Worm (Caenorhabditis elegans) whole organism, young adult: ENCODE results near the gene chil-25.

Experiments
- B0019.2 ChIP-seq: fragments of 200-800 bp; sonication (Bioruptor generic); conservative IDR thresholded peaks from 2 replicates; pipeline ENCODE4 v1.3.6; 2022; ENCODE audit warnings: missing genetic modification reagents, missing genetic modification characterization, missing compliant biosample characterization
- C17E4.6 ChIP-seq: fragments of 200-800 bp; sonication (Bioruptor generic); IDR thresholded peaks from 2 replicates; pipeline ENCODE4 v1.3.6; 2022; ENCODE audit warnings: missing genetic modification reagents, missing genetic modification characterization, missing compliant biosample characterization
- F10E7.11 ChIP-seq: sonication (generic microtip); optimal IDR thresholded peaks from 2 replicates; lab custom pipeline; 2017; ENCODE audit warnings: mild to moderate bottlenecking, missing genetic modification characterization, moderate library complexity, missing compliant biosample characterization
- F33H1.4 ChIP-seq: fragments of 200-800 bp; sonication (Bioruptor generic); IDR thresholded peaks from 2 replicates; pipeline ENCODE4 v1.3.6; 2022; ENCODE audit warnings: missing genetic modification reagents, missing genetic modification characterization, missing compliant biosample characterization
- F49E8.2 ChIP-seq: sonication (generic microtip); optimal IDR thresholded peaks from 3 replicates; lab custom pipeline; 2017; ENCODE audit warnings: missing genetic modification characterization, mild to moderate bottlenecking, missing compliant biosample characterization, antibody characterized with exemption, moderate library complexity; ENCODE audit not compliant: insufficient read depth
- Y53G8AR.9 ChIP-seq: fragments of 200-800 bp; sonication (Bioruptor generic); conservative IDR thresholded peaks from 2 replicates; pipeline ENCODE4 v1.3.6; 2022; ENCODE audit warnings: missing genetic modification reagents, missing genetic modification characterization, missing compliant biosample characterization
- Y67H2A.10 ChIP-seq: fragments of 200-800 bp; sonication (Bioruptor generic); conservative IDR thresholded peaks from 2 replicates; pipeline ENCODE4 v1.3.6; 2022; ENCODE audit warnings: missing genetic modification reagents, missing genetic modification characterization, missing compliant biosample characterization
- Y95B8A.8 ChIP-seq: fragments of 200-800 bp; sonication (Bioruptor generic); IDR thresholded peaks from 2 replicates; pipeline ENCODE4 v1.3.6; 2022; ENCODE audit warnings: missing genetic modification reagents, missing genetic modification characterization, missing compliant biosample characterization
- ZK185.1 ChIP-seq: sonication (generic microtip); optimal IDR thresholded peaks from 2 replicates; lab custom pipeline; 2016; ENCODE audit warnings: mild to moderate bottlenecking, missing genetic modification characterization, missing compliant biosample characterization; ENCODE audit not compliant: poor library complexity, severe bottlenecking
- ama-1 ChIP-seq, 3 experiments: fragments of 150-350 bp in 1 of 3; sonication (generic microtip) in 2 of 3; optimal IDR thresholded peaks; 2 replicates each; lab custom pipeline; 2014 to 2018; ENCODE audit warnings: missing biosample characterization in 2 of 3, missing genetic modification characterization in 2 of 3, missing genetic modification reagents in 2 of 3
- attf-3 ChIP-seq: fragments of 200-800 bp; sonication (Bioruptor generic); conservative IDR thresholded peaks from 2 replicates; pipeline ENCODE4 v1.3.6; 2022; ENCODE audit warnings: missing genetic modification reagents, missing genetic modification characterization, missing compliant biosample characterization
- attf-5 ChIP-seq: fragments of 200-800 bp; sonication (Bioruptor generic); optimal IDR thresholded peaks from 2 replicates; lab custom pipeline; 2018; ENCODE audit warnings: mild to moderate bottlenecking, missing genetic modification characterization, missing compliant biosample characterization
- cebp-1 ChIP-seq, 2 experiments: fragments of 200-800 bp in 1 of 2; sonication (Bioruptor generic) in 1 of 2; sonication (generic microtip) in 1 of 2; IDR thresholded peaks in 1 of 2; optimal IDR thresholded peaks in 1 of 2; 2 replicates each; pipeline versions ENCODE4 v1.3.6 to Lab custom; 2017 to 2022; ENCODE audit warnings: missing compliant biosample characterization in 2 of 2, missing genetic modification characterization in 2 of 2, mild to moderate bottlenecking in 1 of 2, missing genetic modification reagents in 1 of 2, moderate library complexity in 1 of 2
- ceh-100 ChIP-seq: fragments of 200-800 bp; sonication (Bioruptor generic); IDR thresholded peaks from 2 replicates; pipeline ENCODE4 v1.3.6; 2022; ENCODE audit warnings: missing genetic modification reagents, missing genetic modification characterization, missing compliant biosample characterization
- ceh-58 ChIP-seq: fragments of 200-800 bp; sonication (Bioruptor generic); IDR thresholded peaks from 2 replicates; pipeline ENCODE4 v1.3.6; 2022; ENCODE audit warnings: missing genetic modification characterization, missing compliant biosample characterization
- ceh-91 ChIP-seq: fragments of 200-800 bp; sonication (Bioruptor generic); IDR thresholded peaks from 2 replicates; pipeline ENCODE4 v1.3.6; 2022; ENCODE audit warnings: missing genetic modification reagents, missing genetic modification characterization, missing compliant biosample characterization
- chd-7 ChIP-seq: sonication (generic microtip); optimal IDR thresholded peaks from 2 replicates; lab custom pipeline; 2016; ENCODE audit warnings: mild to moderate bottlenecking, missing genetic modification characterization, moderate library complexity, missing compliant biosample characterization
- dox-1 ChIP-seq: fragments of 200-800 bp; sonication (Bioruptor generic); IDR thresholded peaks from 2 replicates; pipeline ENCODE4 v1.3.6; 2022; ENCODE audit warnings: missing genetic modification reagents, missing genetic modification characterization, missing compliant biosample characterization
- dpl-1 ChIP-seq: fragments of 150-350 bp; optimal IDR thresholded peaks from 2 replicates; lab custom pipeline; 2014; ENCODE audit warnings: missing biosample characterization, missing genetic modification reagents, missing genetic modification characterization
- efl-1 ChIP-seq: fragments of 150-350 bp; optimal IDR thresholded peaks from 2 replicates; lab custom pipeline; 2014; ENCODE audit warnings: missing biosample characterization, missing genetic modification reagents, missing genetic modification characterization
- egl-44 ChIP-seq: fragments of 200-800 bp; sonication (Bioruptor generic); IDR thresholded peaks from 2 replicates; pipeline ENCODE4 v1.3.6; 2022; ENCODE audit warnings: missing genetic modification reagents, missing genetic modification characterization, missing compliant biosample characterization
- gei-17 ChIP-seq: fragments of 200-800 bp; sonication (Bioruptor generic); optimal IDR thresholded peaks from 2 replicates; lab custom pipeline; 2018; ENCODE audit warnings: mild to moderate bottlenecking, missing genetic modification characterization, missing compliant biosample characterization
- him-1 ChIP-seq: sonication (generic microtip); optimal IDR thresholded peaks from 2 replicates; lab custom pipeline; 2016; ENCODE audit warnings: missing genotype, missing genetic modification reagents, missing genetic modification characterization, missing compliant biosample characterization
- hlh-26 ChIP-seq: fragments of 200-800 bp; sonication (Bioruptor generic); conservative IDR thresholded peaks from 2 replicates; pipeline ENCODE4 v1.3.6; 2022; ENCODE audit warnings: missing genetic modification reagents, missing genetic modification characterization, missing compliant biosample characterization
- hsf-1 ChIP-seq: fragments of 200-800 bp; sonication (Bioruptor generic); IDR thresholded peaks from 2 replicates; pipeline ENCODE4 v1.3.6; 2022; ENCODE audit warnings: missing genetic modification reagents, missing genetic modification characterization, missing compliant biosample characterization
- let-607 ChIP-seq, 2 experiments: fragments of 200-800 bp in 1 of 2; sonication (Bioruptor generic) in 1 of 2; sonication (generic microtip) in 1 of 2; optimal IDR thresholded peaks; 2 replicates each; lab custom pipeline; 2016 to 2018; ENCODE audit warnings: mild to moderate bottlenecking in 2 of 2, missing compliant biosample characterization in 2 of 2, missing genetic modification characterization in 2 of 2, moderate library complexity in 2 of 2, missing genotype in 1 of 2
- lin-54 ChIP-seq: fragments of 200-800 bp; sonication (Bioruptor generic); optimal IDR thresholded peaks from 2 replicates; lab custom pipeline; 2018; ENCODE audit warnings: mild to moderate bottlenecking, missing genetic modification characterization, missing compliant biosample characterization
- lsl-1 ChIP-seq: fragments of 200-800 bp; sonication (Bioruptor generic); optimal IDR thresholded peaks from 2 replicates; lab custom pipeline; 2018; ENCODE audit warnings: mild to moderate bottlenecking, missing genetic modification characterization, moderate library complexity, missing compliant biosample characterization
- madf-6 ChIP-seq: fragments of 200-800 bp; sonication (Bioruptor generic); IDR thresholded peaks from 2 replicates; pipeline ENCODE4 v1.3.6; 2022; ENCODE audit warnings: missing genetic modification reagents, missing genetic modification characterization, missing compliant biosample characterization
- madf-8 ChIP-seq: fragments of 200-800 bp; sonication (Bioruptor generic); conservative IDR thresholded peaks from 2 replicates; pipeline ENCODE4 v1.3.6; 2022; ENCODE audit warnings: missing genetic modification reagents, missing genetic modification characterization, missing compliant biosample characterization
- nfya-1 ChIP-seq: sonication (generic microtip); optimal IDR thresholded peaks from 2 replicates; lab custom pipeline; 2017; ENCODE audit warnings: antibody characterized with exemption, missing compliant biosample characterization, missing genetic modification characterization, borderline replicate concordance; ENCODE audit not compliant: insufficient read depth
- nhr-27 ChIP-seq: fragments of 200-800 bp; sonication (Bioruptor generic); optimal IDR thresholded peaks from 2 replicates; lab custom pipeline; 2018; ENCODE audit warnings: mild to moderate bottlenecking, missing genetic modification characterization, moderate library complexity, missing compliant biosample characterization
- nhr-80 ChIP-seq: sonication (generic microtip); optimal IDR thresholded peaks from 2 replicates; lab custom pipeline; 2016; ENCODE audit warnings: missing genetic modification characterization, missing compliant biosample characterization
- nhr-90 ChIP-seq: sonication (generic microtip); optimal IDR thresholded peaks from 2 replicates; lab custom pipeline; 2016; ENCODE audit warnings: missing genotype, mild to moderate bottlenecking, missing genetic modification characterization, missing compliant biosample characterization
- rcor-1 ChIP-seq: fragments of 200-800 bp; sonication (Bioruptor generic); IDR thresholded peaks from 2 replicates; pipeline ENCODE4 v1.3.6; 2022; ENCODE audit warnings: missing genetic modification reagents, missing genetic modification characterization, missing compliant biosample characterization
- snpc-1.3 ChIP-seq: sonication (generic microtip); optimal IDR thresholded peaks from 2 replicates; lab custom pipeline; 2017; ENCODE audit warnings: missing genetic modification characterization, mild to moderate bottlenecking, missing compliant biosample characterization, antibody characterized with exemption, moderate library complexity, missing genotype, missing genetic modification reagents; ENCODE audit not compliant: insufficient read depth
- snpc-3.4 ChIP-seq: sonication (generic microtip); optimal IDR thresholded peaks from 2 replicates; lab custom pipeline; 2017; ENCODE audit warnings: missing genetic modification characterization, mild to moderate bottlenecking, missing compliant biosample characterization, antibody characterized with exemption, moderate library complexity, missing genotype, missing genetic modification reagents
- tlf-1 ChIP-seq: fragments of 200-800 bp; sonication (Bioruptor generic); optimal IDR thresholded peaks from 2 replicates; lab custom pipeline; 2018; ENCODE audit warnings: mild to moderate bottlenecking, missing genetic modification characterization, missing compliant biosample characterization
- unc-130 ChIP-seq: sonication (generic microtip); optimal IDR thresholded peaks from 2 replicates; lab custom pipeline; 2016; ENCODE audit warnings: missing genetic modification reagents, missing genetic modification characterization, missing compliant biosample characterization
- xnd-1 ChIP-seq: sonication (generic microtip); optimal IDR thresholded peaks from 2 replicates; lab custom pipeline; 2016; ENCODE audit warnings: missing genotype, missing genetic modification reagents, missing genetic modification characterization, missing compliant biosample characterization
- zim-3 ChIP-seq: sonication (generic microtip); optimal IDR thresholded peaks from 2 replicates; lab custom pipeline; 2017; ENCODE audit warnings: mild to moderate bottlenecking, missing genetic modification characterization, moderate library complexity, missing compliant biosample characterization
- ztf-18 ChIP-seq: sonication (generic microtip); optimal IDR thresholded peaks from 2 replicates; lab custom pipeline; 2016; ENCODE audit warnings: missing genotype, mild to moderate bottlenecking, missing genetic modification characterization, missing compliant biosample characterization

chil-25 gene

ce11 chrII:9474367-9475105 lies at the start of gene chil-25, which contains the start of gene chil-26:
TSS of gene chil-25 (minus strand) at chrII:9474467.
TSS of gene chil-26 (plus strand) at chrII:9475055.
- TF ChIP-seq attf-5 (GFP tag; lab: Kevin White, UChicago) (no peak), hlh-26 (GFP tag; lab: Robert Waterston, UW) (no peak), nfya-1 (tag; lab: Kevin White, UChicago) (no peak), ztf-18 (tag; lab: Kevin White, UChicago) (no peak), ceh-100 (GFP tag; lab: Robert Waterston, UW) (no peak), F33H1.4 (GFP tag; lab: Robert Waterston, UW) (no peak), let-607 (tag; optimal IDR thresholded peaks at IDR 0.05; lab: Kevin White, UChicago) (no peak), F10E7.11 (tag; lab: Kevin White, UChicago) (no peak), madf-6 (no peak), Y95B8A.8 (GFP tag; lab: Robert Waterston, UW) (no peak), lin-54 (GFP tag; lab: Kevin White, UChicago) (no peak), dox-1 (GFP tag; lab: Robert Waterston, UW) (no peak), chd-7 (tag; lab: Kevin White, UChicago) (no peak), ama-1 (optimal IDR thresholded peaks at IDR 0.05; lab: Kevin White, UChicago) (no peak), ama-1 (GFP tag; optimal IDR thresholded peaks at IDR 0.05; lab: Kevin White, UChicago) (no peak), C17E4.6 (GFP tag; lab: Robert Waterston, UW) (no peak), Y53G8AR.9 (no peak), ZK185.1 (tag; lab: Kevin White, UChicago) (no peak), cebp-1 (GFP tag; IDR thresholded peaks at IDR 0.05; lab: Robert Waterston, UW) (no peak), cebp-1 (tag; optimal IDR thresholded peaks at IDR 0.05; lab: Kevin White, UChicago) (no peak), nhr-80 (no peak)
- TF ChIP-seq, all 124 proteins: peak for 0

ce11 chrII:9523539-9524224 lies 49.4 kb upstream of the chil-25 start, which contains the start of gene mex-6:
TSS of gene mex-6 (plus strand) at chrII:9524174.
- no peak for TF ChIP-seq Y67H2A.10 (GFP tag; lab: Robert Waterston, UW)
- TF ChIP-seq F49E8.2 = peak; percentile 30
- TF ChIP-seq tlf-1 (GFP tag; lab: Kevin White, UChicago) = peak; percentile 32
- peak; percentile 49 for TF ChIP-seq snpc-1.3 (tag; lab: Kevin White, UChicago)
- peak; percentile 98 for TF ChIP-seq lsl-1 (GFP tag; lab: Kevin White, UChicago)
- peak; percentile 52 for TF ChIP-seq unc-130 (GFP tag; lab: Kevin White, UChicago)
- peak; percentile 66; the same call in 1 of the 2 replicates for TF ChIP-seq hsf-1 (GFP tag; lab: Robert Waterston, UW)
- peak; percentile 58 for TF ChIP-seq snpc-3.4 (tag; lab: Kevin White, UChicago)
- 0 out of 2 replicates have a peak, but pooled peaks have one; percentile 57 for TF ChIP-seq B0019.2
- TF ChIP-seq nhr-90 (tag; lab: Kevin White, UChicago) = no peak
- TF ChIP-seq nhr-27 (tag; lab: Kevin White, UChicago) = no peak
- TF ChIP-seq gei-17 (GFP tag; lab: Kevin White, UChicago) = no peak
- no peak for TF ChIP-seq zim-3
- TF ChIP-seq xnd-1 = peak; percentile 92
- peak; percentile 95 for TF ChIP-seq efl-1 (GFP tag; lab: Kevin White, UChicago)
- no peak for TF ChIP-seq ceh-58 (GFP tag; lab: Robert Waterston, UW)
- TF ChIP-seq egl-44 (GFP tag; lab: Robert Waterston, UW) = no peak
- peak; percentile 92 for TF ChIP-seq madf-8
- TF ChIP-seq him-1 (tag; lab: Kevin White, UChicago) = peak; percentile 53
- peak; percentile 45; the same call in 1 of the 2 replicates for TF ChIP-seq attf-3 (GFP tag; lab: Robert Waterston, UW)
- TF ChIP-seq let-607 (tag; optimal IDR thresholded peaks at IDR 0.05; lab: Kevin White, UChicago) = no peak
- TF ChIP-seq madf-6 = peak; percentile 97
- TF ChIP-seq F33H1.4 (GFP tag; lab: Robert Waterston, UW) = peak; percentile 94
- peak; percentile 70 for TF ChIP-seq dpl-1
- peak; percentile 85 for TF ChIP-seq ceh-91 (GFP tag; lab: Robert Waterston, UW)
- TF ChIP-seq rcor-1 (GFP tag; lab: Robert Waterston, UW) = peak; percentile 52; the same call in 1 of the 2 replicates
